Worm (Caenorhabditis elegans) whole organism, L4 larva: ENCODE results near the gene aff-1.
A peak's percentile ranks its signal among the peaks of the same experiment; 100 is the strongest.

Experiments
- F10B5.3 ChIP-seq: sonication (generic microtip); optimal IDR thresholded peaks from 2 replicates; lab custom pipeline; 2016; ENCODE audit warnings: mild to moderate bottlenecking, missing genetic modification characterization, missing compliant biosample characterization
- F26F4.8 ChIP-seq: fragments of 200-800 bp; sonication (Bioruptor generic); conservative IDR thresholded peaks from 2 replicates; pipeline ENCODE4 v1.3.6; 2022; ENCODE audit warnings: missing genetic modification characterization, missing compliant biosample characterization
- F37D6.2 ChIP-seq: sonication (generic microtip); optimal IDR thresholded peaks from 2 replicates; lab custom pipeline; 2016; ENCODE audit warnings: mild to moderate bottlenecking, missing genetic modification characterization, missing compliant biosample characterization
- F44E2.7 ChIP-seq: fragments of 200-800 bp; sonication (Bioruptor generic); IDR thresholded peaks from 2 replicates; pipeline ENCODE4 v2.1.2; 2022; ENCODE audit warnings: missing genetic modification characterization, missing compliant biosample characterization
- Y48G9A.11 ChIP-seq: fragments of 200-800 bp; sonication (Bioruptor generic); IDR thresholded peaks from 2 replicates; pipeline ENCODE4 v1.3.6; 2022; ENCODE audit warnings: missing genetic modification reagents, missing genetic modification characterization, missing compliant biosample characterization
- aha-1 ChIP-seq: fragments of 150-350 bp; peaks from one replicate; lab custom pipeline; 2014; ENCODE audit warnings: missing biosample characterization, missing genetic modification characterization
- arid-1 ChIP-seq: fragments of 200-800 bp; sonication (Bioruptor generic); conservative IDR thresholded peaks from 2 replicates; pipeline ENCODE4 v1.3.6; 2022; ENCODE audit warnings: missing genetic modification reagents, missing genetic modification characterization, missing compliant biosample characterization
- attf-4 ChIP-seq: sonication (generic microtip); optimal IDR thresholded peaks from 3 replicates; lab custom pipeline; 2017; ENCODE audit warnings: missing biosample characterization, missing genetic modification characterization
- ceh-20 ChIP-seq: fragments of 200-800 bp; sonication (Bioruptor generic); IDR thresholded peaks from 2 replicates; pipeline ENCODE4 v1.3.6; 2022; ENCODE audit warnings: missing genetic modification reagents, missing genetic modification characterization, missing compliant biosample characterization
- ceh-32 ChIP-seq: sonication (generic microtip); optimal IDR thresholded peaks from 2 replicates; lab custom pipeline; 2016; ENCODE audit warnings: mild to moderate bottlenecking, missing genetic modification characterization, missing compliant biosample characterization; ENCODE audit not compliant: poor library complexity
- ceh-82 ChIP-seq: sonication (generic microtip); optimal IDR thresholded peaks from 2 replicates; lab custom pipeline; 2017; ENCODE audit warnings: missing biosample characterization, missing genetic modification characterization
- ces-1 ChIP-seq: fragments of 150-350 bp; sonication (generic microtip); optimal IDR thresholded peaks from 4 replicates; lab custom pipeline; 2014; ENCODE audit warnings: missing biosample characterization, missing genetic modification reagents, missing genetic modification characterization
- cey-2 ChIP-seq: sonication (generic microtip); optimal IDR thresholded peaks from 3 replicates; lab custom pipeline; 2017; ENCODE audit warnings: missing genetic modification characterization, mild to moderate bottlenecking, missing compliant biosample characterization, antibody characterized with exemption, borderline replicate concordance; ENCODE audit not compliant: insufficient read depth
- daf-12 ChIP-seq: fragments of 150-350 bp; optimal IDR thresholded peaks from 2 replicates; lab custom pipeline; 2014; ENCODE audit warnings: missing biosample characterization, missing genetic modification reagents, missing genetic modification characterization
- daf-19 ChIP-seq: fragments of 200-800 bp; sonication (Bioruptor generic); conservative IDR thresholded peaks from 2 replicates; pipeline ENCODE4 v1.3.6; 2022; ENCODE audit warnings: missing genetic modification characterization, missing compliant biosample characterization
- daf-8 ChIP-seq: fragments of 200-800 bp; sonication (Bioruptor generic); IDR thresholded peaks from 2 replicates; pipeline ENCODE4 v1.3.6; 2022; ENCODE audit warnings: missing genetic modification characterization, missing compliant biosample characterization
- dmd-9 ChIP-seq: fragments of 200-800 bp; sonication (Bioruptor generic); IDR thresholded peaks from 2 replicates; pipeline ENCODE4 v1.3.6; 2022; ENCODE audit warnings: missing genetic modification reagents, missing genetic modification characterization, missing compliant biosample characterization
- dve-1 ChIP-seq: sonication (generic microtip); optimal IDR thresholded peaks from 2 replicates; lab custom pipeline; 2017; ENCODE audit warnings: antibody characterized with exemption, mild to moderate bottlenecking, missing genetic modification characterization, missing compliant biosample characterization; ENCODE audit not compliant: insufficient read depth
- egl-27 ChIP-seq: sonication (generic microtip); optimal IDR thresholded peaks from 3 replicates; lab custom pipeline; 2017; ENCODE audit warnings: missing biosample characterization, missing genetic modification reagents, missing genetic modification characterization
- fos-1 ChIP-seq: fragments of 150-350 bp; optimal IDR thresholded peaks from 2 replicates; lab custom pipeline; 2014; ENCODE audit warnings: missing biosample characterization, missing genetic modification characterization
- hlh-11 ChIP-seq: fragments of 200-800 bp; sonication (Bioruptor generic); optimal IDR thresholded peaks from 2 replicates; lab custom pipeline; 2018; ENCODE audit warnings: mild to moderate bottlenecking, missing genetic modification characterization, missing compliant biosample characterization
- jun-1 ChIP-seq: fragments of 150-350 bp; optimal IDR thresholded peaks from 2 replicates; lab custom pipeline; 2014; ENCODE audit warnings: missing biosample characterization, missing genetic modification reagents, missing genetic modification characterization
- lin-13 ChIP-seq: fragments of 150-350 bp; optimal IDR thresholded peaks from 2 replicates; lab custom pipeline; 2014; ENCODE audit warnings: missing biosample characterization, missing genetic modification reagents, missing genetic modification characterization
- lin-15B ChIP-seq: fragments of 150-350 bp; sonication (generic microtip); optimal IDR thresholded peaks from 3 replicates; lab custom pipeline; 2014; ENCODE audit warnings: missing biosample characterization, missing genetic modification characterization
- lin-38 ChIP-seq: fragments of 200-800 bp; sonication (Bioruptor generic); IDR thresholded peaks from 2 replicates; pipeline ENCODE4 v1.3.6; 2022; ENCODE audit warnings: missing genetic modification reagents, missing genetic modification characterization, missing compliant biosample characterization
- lin-39 ChIP-seq: fragments of 150-350 bp; optimal IDR thresholded peaks from 2 replicates; lab custom pipeline; 2014; ENCODE audit warnings: missing biosample characterization, missing genetic modification reagents, missing genetic modification characterization
- lir-3 ChIP-seq: sonication (generic microtip); optimal IDR thresholded peaks from 2 replicates; lab custom pipeline; 2016; ENCODE audit warnings: mild to moderate bottlenecking, missing genetic modification characterization, missing compliant biosample characterization
- lsy-2 ChIP-seq, 2 experiments: fragments of 150-350 bp in 1 of 2; sonication (generic microtip) in 1 of 2; optimal IDR thresholded peaks; 2 replicates each; lab custom pipeline; 2014 to 2017; ENCODE audit warnings: missing biosample characterization in 2 of 2, missing genetic modification characterization in 2 of 2
- mdt-29 ChIP-seq: fragments of 200-800 bp; sonication (Bioruptor generic); IDR thresholded peaks from 2 replicates; pipeline ENCODE4 v1.3.6; 2022; ENCODE audit warnings: missing genetic modification reagents, missing genetic modification characterization, missing compliant biosample characterization
- mxl-2 ChIP-seq: fragments of 200-800 bp; sonication (Bioruptor generic); conservative IDR thresholded peaks from 2 replicates; pipeline ENCODE4 v1.3.6; 2022; ENCODE audit warnings: missing genetic modification reagents, missing genetic modification characterization, missing compliant biosample characterization
- nhr-10 ChIP-seq: fragments of 150-350 bp; optimal IDR thresholded peaks from 2 replicates; lab custom pipeline; 2014; ENCODE audit warnings: missing biosample characterization, missing genetic modification characterization
- nhr-11 ChIP-seq: fragments of 150-350 bp; optimal IDR thresholded peaks from 2 replicates; lab custom pipeline; 2014; ENCODE audit warnings: missing biosample characterization, missing genetic modification characterization
- nhr-25 ChIP-seq: sonication (generic microtip); optimal IDR thresholded peaks from 2 replicates; lab custom pipeline; 2017; ENCODE audit warnings: missing genetic modification characterization, mild to moderate bottlenecking, missing compliant biosample characterization, antibody characterized with exemption, moderate library complexity, borderline replicate concordance; ENCODE audit not compliant: insufficient read depth
- nhr-28 ChIP-seq: fragments of 150-350 bp; optimal IDR thresholded peaks from 2 replicates; lab custom pipeline; 2014; ENCODE audit warnings: missing biosample characterization, missing genetic modification characterization
- nhr-48 ChIP-seq: sonication (generic microtip); optimal IDR thresholded peaks from 2 replicates; lab custom pipeline; 2016; ENCODE audit warnings: mild to moderate bottlenecking, missing genetic modification characterization, missing compliant biosample characterization
- nhr-6 ChIP-seq: fragments of 150-350 bp; optimal IDR thresholded peaks from 2 replicates; lab custom pipeline; 2014; ENCODE audit warnings: missing biosample characterization, missing genetic modification characterization
- pqm-1 ChIP-seq: sonication (generic microtip); optimal IDR thresholded peaks from 2 replicates; lab custom pipeline; 2017; ENCODE audit warnings: missing biosample characterization, missing genetic modification characterization
- rbr-2 ChIP-seq: sonication (generic microtip); optimal IDR thresholded peaks from 2 replicates; lab custom pipeline; 2016; ENCODE audit warnings: missing genotype, missing genetic modification characterization, missing compliant biosample characterization
- saeg-2 ChIP-seq: fragments of 200-800 bp; sonication (Bioruptor generic); IDR thresholded peaks from 2 replicates; pipeline ENCODE4 v1.3.6; 2022; ENCODE audit warnings: missing genetic modification reagents, missing genetic modification characterization, missing compliant biosample characterization
- sdz-12 ChIP-seq: fragments of 200-800 bp; sonication (Bioruptor generic); optimal IDR thresholded peaks from 2 replicates; lab custom pipeline; 2018; ENCODE audit warnings: mild to moderate bottlenecking, missing genetic modification characterization, missing compliant biosample characterization
- set-16 ChIP-seq: fragments of 200-800 bp; sonication (Bioruptor generic); IDR thresholded peaks from 2 replicates; pipeline ENCODE4 v1.3.6; 2022; ENCODE audit warnings: missing genetic modification reagents, missing genetic modification characterization, missing compliant biosample characterization
- snpc-1.2 ChIP-seq: fragments of 200-800 bp; sonication (Bioruptor generic); IDR thresholded peaks from 2 replicates; pipeline ENCODE4 v1.3.6; 2022; ENCODE audit warnings: missing genetic modification reagents, missing genetic modification characterization, missing compliant biosample characterization
- snpc-4 ChIP-seq: fragments of 150-350 bp; optimal IDR thresholded peaks from 2 replicates; lab custom pipeline; 2014; ENCODE audit warnings: missing biosample characterization, missing genetic modification characterization
- tra-1 ChIP-seq: fragments of 200-800 bp; sonication (Bioruptor generic); IDR thresholded peaks from 2 replicates; pipeline ENCODE4 v1.3.6; 2022; ENCODE audit warnings: missing genetic modification reagents, missing genetic modification characterization, missing compliant biosample characterization
- unc-130 ChIP-seq: sonication (generic microtip); optimal IDR thresholded peaks from 2 replicates; lab custom pipeline; 2016; ENCODE audit warnings: missing genetic modification reagents, missing genetic modification characterization, missing compliant biosample characterization
- unc-62 ChIP-seq, 3 experiments: fragments of 150-350 bp in 1 of 3; sonication (generic microtip); optimal IDR thresholded peaks in 2 of 3; peaks in 1 of 3; 1 replicate in 1 of 3; 2 replicates in 2 of 3; lab custom pipeline; 2014 to 2017; ENCODE audit warnings: missing biosample characterization in 3 of 3, missing genetic modification characterization in 3 of 3, missing genetic modification reagents in 3 of 3, missing genotype in 1 of 3
- zfp-2 ChIP-seq: sonication (generic microtip); optimal IDR thresholded peaks from 2 replicates; lab custom pipeline; 2016; ENCODE audit warnings: mild to moderate bottlenecking, missing genetic modification characterization, missing compliant biosample characterization
- zfp-3 ChIP-seq: fragments of 200-800 bp; sonication (Bioruptor generic); conservative IDR thresholded peaks from 2 replicates; pipeline ENCODE4 v1.3.6; 2022; ENCODE audit warnings: missing genetic modification reagents, missing genetic modification characterization, missing compliant biosample characterization
- zip-11 ChIP-seq: fragments of 200-800 bp; sonication (Bioruptor generic); IDR thresholded peaks from 2 replicates; pipeline ENCODE4 v1.3.6; 2022; ENCODE audit warnings: missing genetic modification characterization, missing compliant biosample characterization
- zip-2 ChIP-seq: fragments of 150-350 bp; optimal IDR thresholded peaks from 2 replicates; lab custom pipeline; 2014; ENCODE audit warnings: missing biosample characterization, missing genetic modification characterization
- ztf-11 ChIP-seq: fragments of 150-350 bp; optimal IDR thresholded peaks from 2 replicates; lab custom pipeline; 2014; ENCODE audit warnings: missing biosample characterization, missing genetic modification characterization
- ztf-7 ChIP-seq: fragments of 150-350 bp; optimal IDR thresholded peaks from 2 replicates; lab custom pipeline; 2014; ENCODE audit warnings: missing biosample characterization, missing genetic modification characterization

Gene aff-1

DNA sequence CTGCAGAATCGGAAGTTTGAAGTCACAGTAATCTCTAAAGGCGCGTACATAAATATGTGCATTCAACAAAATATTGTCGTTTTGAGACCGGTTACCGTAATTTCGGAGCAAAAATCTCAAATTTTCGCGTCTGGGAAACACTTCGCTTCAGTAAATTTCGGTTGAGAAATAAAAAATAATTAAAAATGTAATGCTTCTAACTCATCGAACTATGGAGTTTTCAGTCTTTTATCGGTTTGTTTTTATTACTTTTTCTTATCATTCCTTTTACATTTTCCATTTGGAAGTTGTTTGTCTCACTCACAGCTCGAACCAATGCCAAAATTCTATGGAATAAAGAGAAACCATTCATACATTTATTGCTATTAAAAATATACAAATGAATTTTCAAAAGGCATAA lies 24.7 kb upstream of the aff-1 start (continued):
- no peak for TF ChIP-seq lin-13 (GFP tag; lab: Kevin White, UChicago)
- TF ChIP-seq daf-8: no peak
- no peak for TF ChIP-seq snpc-1.2 (GFP tag; lab: Robert Waterston, UW)
- no peak for TF ChIP-seq ceh-82
- TF ChIP-seq nhr-10 (tag; lab: Kevin White, UChicago): peak; percentile 32
- no peak for TF ChIP-seq zfp-2 (tag; lab: Kevin White, UChicago)
- no peak for TF ChIP-seq F10B5.3 (tag; lab: Kevin White, UChicago)
- TF ChIP-seq dmd-9: 0 out of 2 replicates have a peak, but pooled peaks have one; percentile 3
- no peak for TF ChIP-seq F26F4.8 (GFP tag; lab: Robert Waterston, UW)
- peak; percentile 88 for TF ChIP-seq dve-1 (tag; lab: Kevin White, UChicago)
- no peak for TF ChIP-seq cey-2 (tag; lab: Kevin White, UChicago)
- peak; percentile 17 for TF ChIP-seq pqm-1 (tag; lab: Kevin White, UChicago)
- peak; percentile 33 for TF ChIP-seq aha-1 (tag; lab: Kevin White, UChicago)
- TF ChIP-seq ceh-32 (tag; lab: Kevin White, UChicago): no peak
- TF ChIP-seq egl-27 (tag; lab: Kevin White, UChicago): no peak
- peak; percentile 55 for TF ChIP-seq hlh-11
- peak; percentile 77; the same call in 1 of the 2 replicates for TF ChIP-seq mdt-29 (GFP tag; lab: Robert Waterston, UW)
- TF ChIP-seq rbr-2 (tag; lab: Kevin White, UChicago): peak; percentile 20
- TF ChIP-seq set-16 (GFP tag; lab: Robert Waterston, UW): no peak
- TF ChIP-seq ztf-11: no peak
- peak; percentile 49 for TF ChIP-seq nhr-28 (tag; lab: Kevin White, UChicago)
- no peak for TF ChIP-seq ces-1 (GFP tag; lab: Kevin White, UChicago)
- TF ChIP-seq F37D6.2: no peak
- TF ChIP-seq arid-1 (GFP tag; lab: Robert Waterston, UW): no peak
- no peak for TF ChIP-seq nhr-6
- no peak for TF ChIP-seq tra-1 (GFP tag; lab: Robert Waterston, UW)
- TF ChIP-seq jun-1 (tag; lab: Kevin White, UChicago): no peak
- 0 out of 2 replicates have a peak, but pooled peaks have one; percentile 28 for TF ChIP-seq ceh-20 (GFP tag; lab: Robert Waterston, UW)
- peak; percentile 9 for TF ChIP-seq attf-4 (tag; lab: Kevin White, UChicago)
- TF ChIP-seq ztf-7: no peak
- no peak for TF ChIP-seq nhr-11 (tag; lab: Kevin White, UChicago)
- TF ChIP-seq lin-38 (GFP tag; lab: Robert Waterston, UW): peak; percentile 44
- no peak for TF ChIP-seq daf-12 (tag; lab: Kevin White, UChicago)
- TF ChIP-seq lir-3 (tag; lab: Kevin White, UChicago): no peak
- no peak for TF ChIP-seq snpc-4 (tag; lab: Kevin White, UChicago)
- TF ChIP-seq fos-1 (tag; lab: Kevin White, UChicago): no peak
- no peak for TF ChIP-seq unc-62 (GFP tag; optimal IDR thresholded peaks at IDR 0.05 in 1 of 2; lab: Kevin White, UChicago)
- TF ChIP-seq unc-62 (tag; optimal IDR thresholded peaks at IDR 0.05; lab: Kevin White, UChicago): no peak
- TF ChIP-seq sdz-12 (GFP tag; lab: Kevin White, UChicago): no peak
- TF ChIP-seq F44E2.7 (GFP tag; lab: Robert Waterston, UW): no peak
- no peak for TF ChIP-seq saeg-2 (GFP tag; lab: Robert Waterston, UW)
- no peak for TF ChIP-seq nhr-25 (tag; lab: Kevin White, UChicago)
- TF ChIP-seq unc-130 (GFP tag; lab: Kevin White, UChicago): no peak
- 0 out of 2 replicates have a peak, but pooled peaks have one; percentile 45 for TF ChIP-seq Y48G9A.11 (GFP tag; lab: Robert Waterston, UW)
- TF ChIP-seq zip-2 (tag; lab: Kevin White, UChicago): no peak
- TF ChIP-seq nhr-48 (tag; lab: Kevin White, UChicago): peak; percentile 35
- no peak for TF ChIP-seq lin-39 (tag; lab: Kevin White, UChicago)
- TF ChIP-seq zfp-3 (GFP tag; lab: Robert Waterston, UW): peak; percentile 93
- no peak for TF ChIP-seq lin-15B
- TF ChIP-seq zip-11 (GFP tag; lab: Robert Waterston, UW): no peak
- TF ChIP-seq daf-19 (GFP tag; lab: Robert Waterston, UW): no peak
- TF ChIP-seq mxl-2 (GFP tag; lab: Robert Waterston, UW): no peak
- peak; percentile 52 to 70 for TF ChIP-seq lsy-2 (tag; optimal IDR thresholded peaks at IDR 0.05; lab: Kevin White, UChicago)
